Worm (Caenorhabditis elegans): ENCODE data around the gene F45D11.7.
"Not testable (repeated sequence)": the region's sequence is repeated elsewhere in the genome, so short reads cannot be mapped to it uniquely, and the experiment has no call there.

The F45D11.7 gene

ce11 chrII:994231-994630, at the start of gene F45D11.7:
Gene F45D11.7, plus strand, starts transcription at chrII:994531.
- TF ChIP-seq dao-5, W03F9.2, him-1 (tag; optimal IDR thresholded peaks at IDR 0.05): not testable (repeated sequence)

- TF ChIP-seq dao-5 (tag; optimal IDR thresholded peaks at IDR 0.05) (no peak), W03F9.2 (tag; optimal IDR thresholded peaks at IDR 0.05) (no peak)
Observed at ce11 chrII:948091-948490, 46.2 kb upstream of the F45D11.7 start, which contains the start of gene fbxc-32. Gene fbxc-32, minus strand, starts transcription at chrII:948191.

ce11 chrII:950374-950773, 44.0 kb upstream of the F45D11.7 start:
- no peak for TF ChIP-seq W03F9.2 (tag; optimal IDR thresholded peaks at IDR 0.05)
- TF ChIP-seq dao-5 (tag; optimal IDR thresholded peaks at IDR 0.05), result no peak
- TF ChIP-seq him-1 (tag; optimal IDR thresholded peaks at IDR 0.05), result no peak

ce11 chrII:953052-953451, 41.3 kb upstream of the F45D11.7 start:
- TF ChIP-seq W03F9.2 (tag; optimal IDR thresholded peaks at IDR 0.05) (no peak), dao-5 (tag; optimal IDR thresholded peaks at IDR 0.05) (no peak), him-1 (tag; optimal IDR thresholded peaks at IDR 0.05) (no peak)

- TF ChIP-seq him-1, W03F9.2, dao-5 (tag; optimal IDR thresholded peaks at IDR 0.05): not testable (repeated sequence)
Observed at ce11 chrII:954626-955025, 39.7 kb upstream of the F45D11.7 start, which contains the start of gene fbxc-7. Gene fbxc-7, plus strand, starts transcription at chrII:954926.

- TF ChIP-seq dao-5 (tag; optimal IDR thresholded peaks at IDR 0.05) (no peak), him-1 (tag; optimal IDR thresholded peaks at IDR 0.05) (no peak), W03F9.2 (tag; optimal IDR thresholded peaks at IDR 0.05) (no peak)
Observed at ce11 chrII:958618-959017, 35.7 kb upstream of the F45D11.7 start, which contains the start of gene sdz-4. Gene sdz-4, plus strand, starts transcription at chrII:958918.

- no peak for TF ChIP-seq him-1 (tag; optimal IDR thresholded peaks at IDR 0.05)
- no peak for TF ChIP-seq W03F9.2 (tag; optimal IDR thresholded peaks at IDR 0.05)
- TF ChIP-seq dao-5 (tag; optimal IDR thresholded peaks at IDR 0.05), result no peak
Observed at ce11 chrII:960218-960617, 34.1 kb upstream of the F45D11.7 start, which contains the start of the genes C32B5.18 and C32B5.7. Gene C32B5.18, plus strand, starts transcription at chrII:960518. Gene C32B5.7, plus strand, starts transcription at chrII:960528.

- TF ChIP-seq dao-5 (tag; optimal IDR thresholded peaks at IDR 0.05), result no peak
- no peak for TF ChIP-seq him-1 (tag; optimal IDR thresholded peaks at IDR 0.05)
- TF ChIP-seq W03F9.2 (tag; optimal IDR thresholded peaks at IDR 0.05), result no peak
Observed at ce11 chrII:961961-962360, 32.4 kb upstream of the F45D11.7 start, which contains the start of gene C32B5.13. Gene C32B5.13, minus strand, starts transcription at chrII:962061.

ce11 chrII:966962-967361, 27.4 kb upstream of the F45D11.7 start, which contains the start of gene fbxc-18:
Gene fbxc-18, minus strand, starts transcription at chrII:967062.
- not testable (repeated sequence) for TF ChIP-seq dao-5, W03F9.2, him-1 (tag; optimal IDR thresholded peaks at IDR 0.05)

ce11 chrII:968106-968505, 26.2 kb upstream of the F45D11.7 start, which contains the start of gene C32B5.6:
Gene C32B5.6, plus strand, starts transcription at chrII:968406.
- TF ChIP-seq dao-5, W03F9.2, him-1 (tag; optimal IDR thresholded peaks at IDR 0.05): not testable (repeated sequence)

ce11 chrII:972850-973249, 21.5 kb upstream of the F45D11.7 start, which contains the start of gene C32B5.15:
Gene C32B5.15, minus strand, starts transcription at chrII:972950.
- TF ChIP-seq W03F9.2 (tag; optimal IDR thresholded peaks at IDR 0.05) (no peak), dao-5 (tag; optimal IDR thresholded peaks at IDR 0.05) (no peak), him-1 (tag; optimal IDR thresholded peaks at IDR 0.05) (no peak)

- no peak for TF ChIP-seq W03F9.2 (tag; optimal IDR thresholded peaks at IDR 0.05)
- no peak for TF ChIP-seq dao-5 (tag; optimal IDR thresholded peaks at IDR 0.05)
- TF ChIP-seq him-1 (tag; optimal IDR thresholded peaks at IDR 0.05), result no peak
Observed at ce11 chrII:973999-974398, 20.3 kb upstream of the F45D11.7 start, which contains the start of gene fbxc-14. Gene fbxc-14, plus strand, starts transcription at chrII:974299.

- TF ChIP-seq dao-5 (tag; optimal IDR thresholded peaks at IDR 0.05), result no peak
- TF ChIP-seq W03F9.2 (tag; optimal IDR thresholded peaks at IDR 0.05), result no peak
- no peak for TF ChIP-seq him-1 (tag; optimal IDR thresholded peaks at IDR 0.05)
Observed at ce11 chrII:979135-979534, 15.2 kb upstream of the F45D11.7 start, which contains the start of the genes fbxc-17 and fbxc-15. Gene fbxc-17, minus strand, starts transcription at chrII:979235. Gene fbxc-15, plus strand, starts transcription at chrII:979423.

- TF ChIP-seq him-1 (tag; optimal IDR thresholded peaks at IDR 0.05) (no peak), dao-5 (tag; optimal IDR thresholded peaks at IDR 0.05) (no peak), W03F9.2 (tag; optimal IDR thresholded peaks at IDR 0.05) (no peak)
Observed at ce11 chrII:982842-983241, 11.5 kb upstream of the F45D11.7 start, which contains the start of gene srh-274. Gene srh-274, plus strand, starts transcription at chrII:983142.

All from whole organism, L4/young adult.